Fruit fly (Drosophila melanogaster) whole organism, pupa: ENCODE data around the gene CG4080.

Experiments
- CG10348 ChIP-seq: fragments of 200-800 bp; sonication (Bioruptor generic); IDR thresholded peaks from 2 replicates; pipeline ENCODE4 v1.3.6; 2022; ENCODE audit warnings: missing biosample characterization, missing genetic modification characterization
- CG8159 ChIP-seq: fragments of 200-800 bp; sonication (Bioruptor generic); optimal IDR thresholded peaks from 3 replicates; lab custom pipeline; 2018; ENCODE audit warnings: missing biosample characterization, mild to moderate bottlenecking, missing genetic modification characterization, moderate library complexity
- CG8301 ChIP-seq: fragments of 200-800 bp; sonication (Bioruptor generic); optimal IDR thresholded peaks from 2 replicates; lab custom pipeline; 2018; ENCODE audit warnings: missing biosample characterization, mild to moderate bottlenecking, missing genetic modification characterization
- EcR ChIP-seq: fragments of 200-800 bp; sonication (Bioruptor generic); optimal IDR thresholded peaks from 3 replicates; lab custom pipeline; 2019; ENCODE audit warnings: missing biosample characterization, missing genetic modification characterization, mild to moderate bottlenecking, moderate library complexity, missing genetic modification reagents
- Pif1A ChIP-seq: fragments of 200-800 bp; sonication (Bioruptor generic); optimal IDR thresholded peaks from 3 replicates; lab custom pipeline; 2016; ENCODE audit warnings: missing biosample characterization, missing genetic modification characterization
- Snoo ChIP-seq: fragments of 200-800 bp; sonication (Bioruptor generic); optimal IDR thresholded peaks from 3 replicates; lab custom pipeline; 2017; ENCODE audit warnings: missing biosample characterization, mild to moderate bottlenecking, missing genetic modification characterization, inconsistent platforms
- gl ChIP-seq: fragments of 200-800 bp; sonication (Bioruptor generic); optimal IDR thresholded peaks from 2 replicates; lab custom pipeline; 2018; ENCODE audit warnings: missing biosample characterization, mild to moderate bottlenecking, missing genetic modification characterization

DNA sequence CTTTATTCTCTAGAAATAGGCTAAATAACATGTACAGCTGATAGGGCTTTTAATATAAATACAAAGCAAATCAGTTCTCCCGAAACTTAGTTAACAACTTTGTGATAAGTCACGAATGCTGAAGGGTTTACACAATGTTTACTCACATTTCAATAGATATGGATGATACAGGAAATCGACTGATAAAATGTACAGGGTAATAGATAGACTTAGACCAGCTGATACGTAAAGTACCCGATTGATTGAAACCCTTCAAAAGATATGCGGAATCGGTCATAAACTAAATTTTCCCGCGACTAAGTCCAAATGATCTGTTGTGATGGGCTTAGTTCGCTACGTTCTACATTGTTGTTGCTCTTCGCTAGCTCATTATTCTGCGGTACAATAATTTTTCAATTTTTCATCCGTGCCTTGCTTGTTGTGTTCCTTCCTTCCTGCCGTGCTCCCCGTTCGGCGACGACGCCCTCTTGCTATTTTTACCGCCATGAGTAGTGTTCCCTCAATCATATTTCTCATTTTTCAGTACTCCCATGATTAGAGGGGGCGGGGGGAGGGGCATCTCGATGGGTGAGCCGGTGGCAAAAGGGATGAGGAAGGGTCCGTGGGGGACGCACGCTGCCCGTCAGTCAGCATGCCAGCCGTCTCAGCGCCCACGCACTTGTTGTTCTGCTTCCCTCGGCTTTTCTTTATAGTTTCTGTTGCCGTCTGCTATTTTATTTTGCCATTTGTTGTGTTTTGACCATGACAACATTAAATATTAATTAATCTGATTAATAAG, 34.0 kb upstream of the CG4080 start:
- TF ChIP-seq CG8301 (tag; lab: Kevin White, UChicago) (no peak), Pif1A (no peak), Snoo (tag; lab: Kevin White, UChicago) (no peak), EcR (GFP tag; lab: Kevin White, UChicago) (no peak), CG8159 (tag; lab: Kevin White, UChicago) (no peak), CG10348 (no peak), gl (tag; lab: Kevin White, UChicago) (no peak)
